Worm (Caenorhabditis elegans) whole organism, L2 larva: ENCODE results near the gene Y53G8B.1.

Source experiments
- C34F6.9 ChIP-seq: fragments of 150-350 bp; optimal IDR thresholded peaks from 2 replicates; lab custom pipeline; 2014; ENCODE audit warnings: missing biosample characterization, missing genetic modification characterization
- F13H6.1 ChIP-seq: sonication (generic microtip); optimal IDR thresholded peaks from 2 replicates; lab custom pipeline; 2016; ENCODE audit warnings: missing genetic modification characterization, missing compliant biosample characterization
- R02D3.7 ChIP-seq: fragments of 150-350 bp; optimal IDR thresholded peaks from 2 replicates; lab custom pipeline; 2014; ENCODE audit warnings: missing biosample characterization, missing genetic modification characterization
- alr-1 ChIP-seq: fragments of 150-350 bp; optimal IDR thresholded peaks from 2 replicates; lab custom pipeline; 2014; ENCODE audit warnings: missing biosample characterization, missing genetic modification characterization
- blmp-1 ChIP-seq: sonication (generic microtip); optimal IDR thresholded peaks from 2 replicates; lab custom pipeline; 2017; ENCODE audit warnings: missing genetic modification characterization, mild to moderate bottlenecking, missing compliant biosample characterization, antibody characterized with exemption, moderate library complexity; ENCODE audit not compliant: insufficient read depth
- ceh-16 ChIP-seq: fragments of 150-350 bp; optimal IDR thresholded peaks from 2 replicates; lab custom pipeline; 2014; ENCODE audit warnings: missing biosample characterization, missing genetic modification characterization
- ceh-82 ChIP-seq: fragments of 150-350 bp; optimal IDR thresholded peaks from 2 replicates; lab custom pipeline; 2014; ENCODE audit warnings: missing biosample characterization, missing genetic modification characterization
- crh-2 ChIP-seq: sonication (generic microtip); optimal IDR thresholded peaks from 2 replicates; lab custom pipeline; 2017; ENCODE audit warnings: missing biosample characterization, missing genetic modification characterization
- egl-27 ChIP-seq: sonication (generic microtip); optimal IDR thresholded peaks from 3 replicates; lab custom pipeline; 2017; ENCODE audit warnings: missing biosample characterization, missing genetic modification reagents, missing genetic modification characterization
- elt-1 ChIP-seq: fragments of 150-350 bp; optimal IDR thresholded peaks from 2 replicates; lab custom pipeline; 2014; ENCODE audit warnings: missing biosample characterization, missing genetic modification characterization
- fos-1 ChIP-seq: fragments of 150-350 bp; optimal IDR thresholded peaks from 2 replicates; lab custom pipeline; 2014; ENCODE audit warnings: missing biosample characterization, missing genetic modification characterization
- gmeb-1 ChIP-seq: fragments of 150-350 bp; optimal IDR thresholded peaks from 2 replicates; lab custom pipeline; 2014; ENCODE audit warnings: missing biosample characterization, missing genetic modification characterization
- lin-11 ChIP-seq: fragments of 150-350 bp; sonication (generic microtip); optimal IDR thresholded peaks from 2 replicates; lab custom pipeline; 2014; ENCODE audit warnings: missing biosample characterization, missing genetic modification characterization, inconsistent platforms, mixed read lengths
- lin-13 ChIP-seq: fragments of 150-350 bp; optimal IDR thresholded peaks from 2 replicates; lab custom pipeline; 2014; ENCODE audit warnings: missing biosample characterization, missing genetic modification reagents, missing genetic modification characterization
- lsy-2 ChIP-seq, 2 experiments: fragments of 150-350 bp in 1 of 2; sonication (generic microtip) in 1 of 2; optimal IDR thresholded peaks; 2 replicates each; lab custom pipeline; 2014 to 2017; ENCODE audit warnings: missing biosample characterization in 2 of 2, missing genetic modification characterization in 2 of 2
- mdl-1 ChIP-seq, 2 experiments: fragments of 150-350 bp in 1 of 2; sonication (generic microtip) in 1 of 2; optimal IDR thresholded peaks; 2 replicates each; lab custom pipeline; 2017; ENCODE audit warnings: missing biosample characterization in 2 of 2, missing genetic modification characterization in 2 of 2
- nhr-10 ChIP-seq: sonication (generic microtip); optimal IDR thresholded peaks from 2 replicates; lab custom pipeline; 2017; ENCODE audit warnings: missing biosample characterization, missing genetic modification characterization
- nhr-11 ChIP-seq: fragments of 150-350 bp; optimal IDR thresholded peaks from 2 replicates; lab custom pipeline; 2014; ENCODE audit warnings: missing biosample characterization, missing genetic modification characterization
- nhr-12 ChIP-seq: fragments of 150-350 bp; optimal IDR thresholded peaks from 2 replicates; lab custom pipeline; 2014; ENCODE audit warnings: missing biosample characterization, missing genetic modification characterization
- nhr-129 ChIP-seq: fragments of 150-350 bp; optimal IDR thresholded peaks from 2 replicates; lab custom pipeline; 2014; ENCODE audit warnings: missing biosample characterization, missing genetic modification characterization
- nhr-23 ChIP-seq: fragments of 150-350 bp; optimal IDR thresholded peaks from 2 replicates; lab custom pipeline; 2014; ENCODE audit warnings: missing biosample characterization, missing genetic modification reagents, missing genetic modification characterization
- nhr-25 ChIP-seq: fragments of 150-350 bp; sonication (generic microtip); optimal IDR thresholded peaks from 3 replicates; lab custom pipeline; 2014; ENCODE audit warnings: missing biosample characterization, missing genetic modification characterization
- nhr-6 ChIP-seq: fragments of 150-350 bp; optimal IDR thresholded peaks from 2 replicates; lab custom pipeline; 2014; ENCODE audit warnings: missing biosample characterization, missing genetic modification characterization
- nhr-77 ChIP-seq: fragments of 150-350 bp; optimal IDR thresholded peaks from 2 replicates; lab custom pipeline; 2014; ENCODE audit warnings: missing biosample characterization, missing genetic modification characterization
- peb-1 ChIP-seq: fragments of 150-350 bp; optimal IDR thresholded peaks from 2 replicates; lab custom pipeline; 2014; ENCODE audit warnings: missing biosample characterization, missing genetic modification characterization
- sem-4 ChIP-seq: fragments of 150-350 bp; optimal IDR thresholded peaks from 2 replicates; lab custom pipeline; 2014; ENCODE audit warnings: missing biosample characterization, missing genetic modification reagents, missing genetic modification characterization
- skn-1 ChIP-seq: sonication (generic microtip); optimal IDR thresholded peaks from 2 replicates; lab custom pipeline; 2017; ENCODE audit warnings: missing biosample characterization, missing genetic modification characterization
- sma-3 ChIP-seq: sonication (generic microtip); optimal IDR thresholded peaks from 2 replicates; lab custom pipeline; 2016; ENCODE audit warnings: missing genetic modification reagents, missing genetic modification characterization, missing compliant biosample characterization
- snpc-4 ChIP-seq: fragments of 150-350 bp; optimal IDR thresholded peaks from 2 replicates; lab custom pipeline; 2014; ENCODE audit warnings: missing biosample characterization, missing genetic modification characterization
- unc-39 ChIP-seq: fragments of 150-350 bp; optimal IDR thresholded peaks from 2 replicates; lab custom pipeline; 2014; ENCODE audit warnings: missing biosample characterization, missing genetic modification characterization
- unc-55 ChIP-seq: fragments of 150-350 bp; sonication (generic microtip); optimal IDR thresholded peaks from 3 replicates; lab custom pipeline; 2014; ENCODE audit warnings: missing biosample characterization, missing genetic modification reagents, missing genetic modification characterization
- unc-62 ChIP-seq: fragments of 150-350 bp; optimal IDR thresholded peaks from 2 replicates; lab custom pipeline; 2014; ENCODE audit warnings: missing biosample characterization, missing genetic modification reagents, missing genetic modification characterization
- zag-1 ChIP-seq: fragments of 150-350 bp; optimal IDR thresholded peaks from 2 replicates; lab custom pipeline; 2014; ENCODE audit warnings: missing biosample characterization, missing genetic modification characterization
- ztf-1 ChIP-seq: fragments of 200-800 bp; sonication (Bioruptor generic); conservative IDR thresholded peaks from 2 replicates; pipeline ENCODE4 v1.3.6; 2022; ENCODE audit warnings: missing genetic modification characterization, missing compliant biosample characterization
- ztf-4 ChIP-seq: fragments of 150-350 bp; optimal IDR thresholded peaks from 2 replicates; lab custom pipeline; 2014; ENCODE audit warnings: missing biosample characterization, missing genetic modification characterization

Gene Y53G8B.1

DNA sequence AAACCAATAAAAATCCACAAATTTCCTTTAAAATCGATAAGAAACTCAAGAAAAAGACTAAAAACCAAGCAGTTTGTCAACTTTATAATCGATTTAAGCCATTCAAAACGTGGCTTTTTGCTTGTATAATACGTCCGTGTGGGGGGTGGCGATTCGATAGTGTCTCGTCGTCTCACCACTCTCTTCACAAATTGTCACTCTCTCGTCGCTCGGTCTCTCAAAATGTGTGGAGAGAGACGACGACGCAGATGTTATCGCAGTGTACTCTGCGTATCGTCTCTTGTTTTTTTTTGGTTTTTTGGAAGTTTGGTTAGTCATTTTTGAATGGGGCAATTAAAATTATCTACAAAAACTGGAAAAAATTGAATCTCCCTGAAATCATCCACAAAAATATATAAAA is 1.5 kb upstream of the Y53G8B.1 start:
- no peak for TF ChIP-seq nhr-11 (tag; lab: Kevin White, UChicago)
- TF ChIP-seq nhr-25 (tag; lab: Kevin White, UChicago): peak; percentile 27
- TF ChIP-seq zag-1: no peak
- no peak for TF ChIP-seq nhr-10
- peak; percentile 59 for TF ChIP-seq crh-2 (tag; lab: Kevin White, UChicago)
- TF ChIP-seq sem-4 (tag; lab: Kevin White, UChicago): no peak
- peak in 1 of 2 experiments; percentile 45 for TF ChIP-seq lsy-2 (tag; optimal IDR thresholded peaks at IDR 0.05; lab: Kevin White, UChicago)
- no peak for TF ChIP-seq ceh-82 (tag; lab: Kevin White, UChicago)
- no peak for TF ChIP-seq ztf-1 (GFP tag; lab: Robert Waterston, UW)
- peak; percentile 50 for TF ChIP-seq C34F6.9 (tag; lab: Kevin White, UChicago)
- peak; percentile 35 for TF ChIP-seq unc-55 (GFP tag; lab: Kevin White, UChicago)
- TF ChIP-seq fos-1 (tag; lab: Kevin White, UChicago): peak; percentile 58
- TF ChIP-seq, all 48 proteins: peak for 6

DNA sequence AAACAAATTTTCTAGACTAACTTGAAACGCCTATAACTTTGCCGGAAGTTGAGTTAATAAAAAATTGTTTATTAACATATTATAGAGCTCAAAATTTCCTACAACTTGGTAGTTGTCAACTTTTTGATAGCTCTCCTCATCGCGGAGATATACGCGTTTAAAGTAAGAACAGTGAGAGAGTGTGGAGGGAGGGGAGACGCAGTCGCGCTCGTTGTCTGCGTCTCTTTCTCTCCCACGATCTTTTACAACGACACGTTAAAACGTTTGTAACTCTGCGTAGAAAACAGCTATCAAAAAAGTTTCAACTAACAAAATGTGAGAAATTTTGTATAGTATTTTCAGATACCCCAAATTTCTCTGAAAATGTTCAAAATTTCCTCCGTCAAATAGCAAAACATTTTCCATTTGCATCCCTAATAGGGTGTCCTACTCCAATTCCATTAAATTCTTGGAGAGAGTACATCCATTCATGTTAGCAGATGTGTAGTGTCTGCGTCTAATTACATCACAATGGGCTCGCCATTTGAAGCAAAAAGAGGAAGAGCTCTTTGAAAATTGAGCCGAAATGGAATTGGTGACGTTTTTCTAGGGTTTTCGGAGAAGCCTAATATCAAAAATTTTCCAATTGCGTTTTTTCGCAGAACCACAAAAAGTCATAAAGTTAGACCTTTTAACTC is 7.4 kb downstream of the Y53G8B.1 start:
- TF ChIP-seq nhr-12 (no peak), unc-62 (GFP tag; lab: Kevin White, UChicago) (no peak), lin-11 (tag; lab: Kevin White, UChicago) (no peak), ztf-1 (GFP tag; lab: Robert Waterston, UW) (no peak), alr-1 (tag; lab: Kevin White, UChicago) (no peak), R02D3.7 (no peak), sem-4 (tag; lab: Kevin White, UChicago) (no peak), lsy-2 (tag; optimal IDR thresholded peaks at IDR 0.05; lab: Kevin White, UChicago) (no peak), lin-13 (GFP tag; lab: Kevin White, UChicago) (no peak), nhr-23 (tag; lab: Kevin White, UChicago) (no peak), ztf-4 (tag; lab: Kevin White, UChicago) (no peak)

DNA sequence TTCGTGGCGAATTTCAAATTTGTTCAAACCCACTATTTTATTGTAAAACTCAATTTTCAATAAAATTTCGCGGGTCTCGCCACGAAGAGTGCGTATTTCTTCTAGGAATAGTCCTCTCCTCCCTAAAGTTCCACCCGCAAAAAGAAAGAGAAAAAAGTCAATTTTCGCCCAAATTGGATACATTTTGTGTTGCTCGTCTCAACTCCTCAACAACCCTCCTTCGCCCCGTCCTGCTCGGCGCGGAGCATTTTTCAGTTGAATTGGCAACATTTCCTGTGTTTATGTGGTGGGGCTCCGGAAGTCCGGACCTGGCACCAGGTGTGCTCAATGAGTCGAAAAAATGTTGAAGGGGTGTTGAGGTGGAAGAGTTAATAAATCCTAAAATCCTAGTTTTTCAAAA is 9.0 kb downstream of the Y53G8B.1 start:
- no peak for TF ChIP-seq blmp-1 (tag; lab: Kevin White, UChicago)
- no peak for TF ChIP-seq crh-2 (tag; lab: Kevin White, UChicago)
- TF ChIP-seq peb-1: no peak
- no peak for TF ChIP-seq zag-1
- TF ChIP-seq snpc-4 (tag; lab: Kevin White, UChicago): no peak
- TF ChIP-seq nhr-6 (tag; lab: Kevin White, UChicago): no peak

DNA sequence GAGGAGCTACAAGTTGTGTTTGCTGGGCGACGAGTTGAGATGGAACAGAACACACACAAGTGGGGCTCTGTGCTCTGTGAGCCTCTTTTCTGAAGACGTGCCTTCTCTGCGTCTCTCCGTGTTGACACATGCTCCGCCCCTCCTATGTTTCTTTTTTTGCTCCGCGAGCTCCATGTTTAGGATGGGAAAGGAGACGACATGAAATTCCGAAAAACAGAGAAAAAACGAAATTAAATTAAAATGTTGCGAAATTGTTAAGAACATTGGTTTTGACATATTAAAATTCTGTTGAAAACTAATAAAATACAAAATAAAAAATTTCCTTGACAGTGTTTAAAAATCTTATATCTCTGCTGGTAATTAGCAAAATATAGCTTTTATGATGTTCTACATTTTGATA is 10.1 kb downstream of the Y53G8B.1 start, which contains the start of gene mec-12:
mec-12 (minus strand) TSS at position 91 of the 400 bp plus-strand sequence.
- TF ChIP-seq sem-4 (tag; lab: Kevin White, UChicago) (peak; percentile 40), zag-1 (peak; percentile 68), unc-55 (GFP tag; lab: Kevin White, UChicago) (peak; percentile 15), lsy-2 (tag; optimal IDR thresholded peaks at IDR 0.05; lab: Kevin White, UChicago) (peak in 1 of 2 experiments; percentile 57), skn-1 (tag; lab: Kevin White, UChicago) (no peak), egl-27 (tag; lab: Kevin White, UChicago) (no peak), C34F6.9 (tag; lab: Kevin White, UChicago) (peak; percentile 36)

DNA sequence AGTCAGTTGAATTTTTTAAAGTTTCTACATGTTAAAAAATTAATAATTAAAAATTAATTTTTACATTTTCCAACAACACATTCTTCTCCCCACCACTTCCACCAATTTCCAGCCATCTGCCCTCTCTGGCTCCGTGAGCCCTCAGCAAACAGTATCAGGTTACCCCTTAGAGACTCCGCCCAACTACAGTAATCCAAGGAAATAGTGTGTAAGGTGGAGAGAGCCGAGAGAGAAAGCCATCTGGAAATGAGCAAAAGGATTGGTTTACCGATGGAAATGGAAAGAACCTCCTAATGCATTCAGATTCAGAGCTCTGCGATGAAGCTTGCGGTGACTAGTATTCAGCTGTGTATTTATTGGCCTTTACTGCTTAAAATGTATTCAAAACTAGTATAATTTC is 11.2 kb downstream of the Y53G8B.1 start:
- TF ChIP-seq ztf-4 (tag; lab: Kevin White, UChicago) (no peak), unc-55 (GFP tag; lab: Kevin White, UChicago) (no peak), F13H6.1 (tag; lab: Kevin White, UChicago) (no peak), ceh-16 (tag; lab: Kevin White, UChicago) (no peak), nhr-6 (tag; lab: Kevin White, UChicago) (no peak), zag-1 (no peak), sem-4 (tag; lab: Kevin White, UChicago) (no peak), snpc-4 (tag; lab: Kevin White, UChicago) (no peak), gmeb-1 (tag; lab: Kevin White, UChicago) (no peak), lin-13 (GFP tag; lab: Kevin White, UChicago) (no peak), nhr-77 (tag; lab: Kevin White, UChicago) (no peak), mdl-1 (tag; optimal IDR thresholded peaks at IDR 0.05; lab: Kevin White, UChicago) (no peak), nhr-129 (tag; lab: Kevin White, UChicago) (no peak), unc-39 (no peak), elt-1 (tag; lab: Kevin White, UChicago) (no peak), unc-62 (GFP tag; lab: Kevin White, UChicago) (no peak), sma-3 (no peak), nhr-12 (no peak)
